Fruit fly (Drosophila melanogaster): Measurements from ENCODE around the gene CG5909.

DNA sequence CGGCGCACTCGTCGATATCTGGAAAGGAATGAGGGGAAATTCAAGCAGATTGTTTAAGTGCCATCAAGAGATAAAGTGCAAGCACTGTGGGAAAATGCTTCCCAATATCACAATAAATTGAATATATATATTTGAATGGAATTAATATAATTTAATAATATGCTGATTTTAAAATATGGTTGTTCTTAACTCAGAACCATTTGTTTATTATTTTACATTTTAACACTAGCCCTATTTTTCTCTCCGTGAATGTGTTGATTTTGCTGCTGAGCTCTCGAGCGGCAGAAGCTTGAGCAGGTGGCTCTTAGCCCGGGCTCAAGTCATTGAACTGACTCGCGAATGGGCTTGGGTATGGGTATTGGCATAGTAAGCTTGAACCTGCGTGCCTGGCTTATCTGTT lies 16.6 kb downstream of the CG5909 start:
- TF ChIP-seq Pif1B (GFP tag; optimal IDR thresholded peaks at IDR 0.05) (peak; percentile 13), Snoo (tag; optimal IDR thresholded peaks at IDR 0.05) (peak; percentile 2), CG17806 (tag; optimal IDR thresholded peaks at IDR 0.05) (peak; percentile 55), EcR (GFP tag; optimal IDR thresholded peaks at IDR 0.05) (peak; percentile 84), CG9948 (tag; optimal IDR thresholded peaks at IDR 0.05) (peak; percentile 55), CG4496 (GFP tag; IDR thresholded peaks at IDR 0.05) (0 out of 3 replicates have a peak, but pooled peaks have one; percentile 40), Ets98B (GFP tag; IDR thresholded peaks at IDR 0.05) (no peak), D1 (tag; optimal IDR thresholded peaks at IDR 0.05) (no peak), CG8159 (tag; optimal IDR thresholded peaks at IDR 0.05) (peak; percentile 69), CG34367 (tag; optimal IDR thresholded peaks at IDR 0.05) (peak; percentile 63), CG8301 (tag; optimal IDR thresholded peaks at IDR 0.05) (peak; percentile 15), rn (GFP tag; IDR thresholded peaks at IDR 0.05) (no peak), CG32121 (GFP tag; IDR thresholded peaks at IDR 0.05) (no peak)

All from whole organism, pupa.